Fruit fly (Drosophila melanogaster): ENCODE results near the gene GNBP3.

DNA sequence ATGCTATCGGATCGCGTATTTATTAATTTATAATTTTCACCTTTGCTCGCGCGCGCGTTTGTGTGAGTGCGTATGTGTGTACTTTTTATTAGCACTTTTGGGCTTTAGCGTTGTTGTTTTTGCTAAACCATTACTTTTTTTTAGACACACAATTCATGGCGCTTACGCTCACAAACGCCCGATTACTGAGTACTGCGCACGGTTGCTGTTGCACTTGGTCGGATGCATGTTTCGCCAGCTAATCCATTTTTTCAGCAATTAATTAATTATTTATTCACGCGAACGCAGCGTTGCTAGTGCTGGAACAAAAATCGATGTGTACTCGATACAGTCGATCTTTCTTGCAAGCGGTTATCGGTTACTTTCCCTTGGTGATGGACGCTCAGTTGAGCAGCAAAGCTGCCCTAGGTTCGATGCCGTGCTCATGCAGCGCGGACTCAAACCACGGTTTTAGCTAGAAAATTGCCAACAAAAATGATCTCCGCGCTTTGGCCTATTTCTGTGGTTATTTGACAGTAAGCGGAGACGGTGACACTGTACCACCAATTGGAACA, 42.9 kb downstream of the GNBP3 start, which contains the start of the genes smg and CG5087:
- TF ChIP-seq CG8478 (optimal IDR thresholded peaks at IDR 0.05) (no peak), CTCF (optimal IDR thresholded peaks at IDR 0.05) (peak; percentile 70 to 78)
